Worm (Caenorhabditis elegans): ENCODE measurements around the gene ZC190.5.
A peak's percentile ranks its signal among the peaks of the same experiment; 100 is the strongest.
"Not testable (repeated sequence)": the region's sequence is repeated elsewhere in the genome, so short reads cannot be mapped to it uniquely, and the experiment has no call there.

The ZC190.5 gene

ce11 chrV:8696218-8696617 is 22.8 kb upstream of the ZC190.5 start, which contains the start of gene ZC190.10:
Gene ZC190.10 (minus strand): TSS chrV:8696318.
- TF ChIP-seq ets-4 (GFP tag; optimal IDR thresholded peaks at IDR 0.05); ztf-18 (tag; optimal IDR thresholded peaks at IDR 0.05); dox-1 (GFP tag; IDR thresholded peaks at IDR 0.05): not testable (repeated sequence)

- TF ChIP-seq ccch-3 (GFP tag; optimal IDR thresholded peaks at IDR 0.05) (no peak), Y53F4B.3 (GFP tag; IDR thresholded peaks at IDR 0.05) (no peak), F39B2.1 (GFP tag; IDR thresholded peaks at IDR 0.05) (no peak), nhr-179 (tag; optimal IDR thresholded peaks at IDR 0.05) (no peak), ceh-27 (GFP tag; optimal IDR thresholded peaks at IDR 0.05) (no peak), sdz-38 (tag; optimal IDR thresholded peaks at IDR 0.05) (no peak), tlf-1 (GFP tag; optimal IDR thresholded peaks at IDR 0.05) (no peak)
Measured at ce11 chrV:8687707-8688106, 14.3 kb upstream of the ZC190.5 start, which contains the start of gene ZC190.8. Gene ZC190.8 (minus strand): TSS chrV:8687807.

- TF ChIP-seq hlh-26 (GFP tag; conservative IDR thresholded peaks at IDR 0.05) (no peak), Y67H2A.10 (GFP tag; conservative IDR thresholded peaks at IDR 0.05) (no peak), egrh-3 (GFP tag; IDR thresholded peaks at IDR 0.05) (no peak), ztf-26 (tag; optimal IDR thresholded peaks at IDR 0.05) (no peak), F33H1.4 (GFP tag; IDR thresholded peaks at IDR 0.05) (no peak), nhr-27 (tag; optimal IDR thresholded peaks at IDR 0.05) (no peak), snpc-4 (GFP tag; optimal IDR thresholded peaks at IDR 0.05) (no peak), snpc-4 (tag; optimal IDR thresholded peaks at IDR 0.05) (no peak), attf-5 (GFP tag; optimal IDR thresholded peaks at IDR 0.05) (no peak), sptf-2 (GFP tag; optimal IDR thresholded peaks at IDR 0.05) (no peak), C17E4.6 (GFP tag; IDR thresholded peaks at IDR 0.05) (no peak), nhr-80 (tag; optimal IDR thresholded peaks at IDR 0.05) (no peak)
Measured at ce11 chrV:8686764-8687163, 13.4 kb upstream of the ZC190.5 start, which contains the start of gene ZC190.7. Gene ZC190.7 (minus strand): TSS chrV:8686864.

- no peak for TF ChIP-seq madf-3 (GFP tag; IDR thresholded peaks at IDR 0.05)
- TF ChIP-seq aptf-3 (GFP tag; IDR thresholded peaks at IDR 0.05), result no peak
- no peak for TF ChIP-seq unc-62 (GFP tag; optimal IDR thresholded peaks at IDR 0.05)
- no peak for TF ChIP-seq lin-26 (GFP tag; IDR thresholded peaks at IDR 0.05)
- no peak for TF ChIP-seq ceh-79 (tag; optimal IDR thresholded peaks at IDR 0.05)
- TF ChIP-seq ekl-4 (GFP tag; IDR thresholded peaks at IDR 0.05), result no peak
- TF ChIP-seq ceh-91 (GFP tag; IDR thresholded peaks at IDR 0.05), result no peak
- TF ChIP-seq C06A6.2 (GFP tag; conservative IDR thresholded peaks at IDR 0.05), result no peak
Measured at ce11 chrV:8683787-8684186, 10.4 kb upstream of the ZC190.5 start.

ce11 chrV:8682719-8683118 is 9.3 kb upstream of the ZC190.5 start, which contains the start of gene cln-3.3:
Gene cln-3.3 (plus strand): TSS chrV:8683052.
- TF ChIP-seq nhr-80 (tag; optimal IDR thresholded peaks at IDR 0.05) (peak; percentile 44), dpl-1 (GFP tag; optimal IDR thresholded peaks at IDR 0.05) (no peak)

ce11 chrV:8681050-8681449 is 7.7 kb upstream of the ZC190.5 start, which contains the start of gene ZC190.2:
Gene ZC190.2 (plus strand): TSS chrV:8681350.
- TF ChIP-seq let-607 (tag; optimal IDR thresholded peaks at IDR 0.05), result no peak
- TF ChIP-seq him-1 (tag; optimal IDR thresholded peaks at IDR 0.05), result no peak
- TF ChIP-seq lag-1 (GFP tag; IDR thresholded peaks at IDR 0.05), result no peak
- no peak for TF ChIP-seq rcor-1 (GFP tag; IDR thresholded peaks at IDR 0.05)
- TF ChIP-seq gei-17 (GFP tag; optimal IDR thresholded peaks at IDR 0.05), result no peak
- TF ChIP-seq ama-1 (optimal IDR thresholded peaks at IDR 0.05), result no peak
- TF ChIP-seq ama-1 (GFP tag; optimal IDR thresholded peaks at IDR 0.05), result no peak
- no peak for TF ChIP-seq akir-1 (GFP tag; optimal IDR thresholded peaks at IDR 0.05)
- no peak for TF ChIP-seq zfh-2 (GFP tag; conservative IDR thresholded peaks at IDR 0.05)
- no peak for TF ChIP-seq athp-1 (tag; optimal IDR thresholded peaks at IDR 0.05)
- no peak for TF ChIP-seq mel-28 (tag; optimal IDR thresholded peaks at IDR 0.05; ENCODE audit: borderline replicate concordance)
- no peak for TF ChIP-seq egl-44 (GFP tag; IDR thresholded peaks at IDR 0.05)
